Worm (Caenorhabditis elegans) whole organism, L1 larva: ENCODE data around the gene T09A5.15.

Source experiments
- fkh-10 ChIP-seq: sonication (generic microtip); optimal IDR thresholded peaks from 2 replicates; lab custom pipeline; 2017; ENCODE audit warnings: missing biosample characterization, missing genetic modification reagents, missing genetic modification characterization
- fkh-8 ChIP-seq: sonication (generic microtip); optimal IDR thresholded peaks from 2 replicates; lab custom pipeline; 2016; ENCODE audit warnings: mild to moderate bottlenecking, missing genetic modification characterization, missing compliant biosample characterization
- fos-1 ChIP-seq: fragments of 150-350 bp; optimal IDR thresholded peaks from 2 replicates; lab custom pipeline; 2014; ENCODE audit warnings: missing biosample characterization, missing genetic modification characterization
- lsy-2 ChIP-seq, 2 experiments: fragments of 150-350 bp; optimal IDR thresholded peaks; 2 replicates each; lab custom pipeline; 2014; ENCODE audit warnings: missing biosample characterization in 2 of 2, missing genetic modification characterization in 2 of 2
- pqm-1 ChIP-seq: sonication (generic microtip); optimal IDR thresholded peaks from 3 replicates; lab custom pipeline; 2017; ENCODE audit warnings: missing biosample characterization, missing genetic modification characterization
- snpc-4 ChIP-seq: fragments of 150-350 bp; optimal IDR thresholded peaks from 2 replicates; lab custom pipeline; 2014; ENCODE audit warnings: missing biosample characterization, missing genetic modification characterization
- sptf-1 ChIP-seq: fragments of 150-350 bp; optimal IDR thresholded peaks from 2 replicates; lab custom pipeline; 2014; ENCODE audit warnings: missing biosample characterization, missing genetic modification characterization
- tlp-1 ChIP-seq: fragments of 150-350 bp; optimal IDR thresholded peaks from 2 replicates; lab custom pipeline; 2014; ENCODE audit warnings: missing biosample characterization, missing genetic modification characterization
- zag-1 ChIP-seq: fragments of 150-350 bp; optimal IDR thresholded peaks from 2 replicates; lab custom pipeline; 2014; ENCODE audit warnings: missing biosample characterization, missing genetic modification characterization
- ztf-4 ChIP-seq: fragments of 150-350 bp; optimal IDR thresholded peaks from 2 replicates; lab custom pipeline; 2014; ENCODE audit warnings: missing biosample characterization, missing genetic modification characterization

DNA sequence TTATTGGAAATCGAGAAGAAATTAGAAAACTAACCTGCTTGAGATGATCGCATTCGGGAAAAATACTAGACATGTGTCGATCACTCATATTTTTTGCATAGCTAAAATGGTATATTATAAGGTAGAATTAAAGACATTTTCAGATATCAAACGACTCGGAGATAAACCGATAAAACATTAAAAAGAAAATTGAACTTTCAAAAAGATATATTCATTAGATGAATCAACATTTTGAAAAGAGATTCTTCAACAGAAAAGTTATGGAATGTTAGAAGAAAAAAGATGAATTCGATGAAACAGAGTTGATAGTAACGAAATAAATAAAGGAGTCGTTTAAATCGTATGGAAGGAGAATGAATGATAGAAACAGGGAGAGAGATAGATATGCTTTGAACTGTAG is 2.1 kb upstream of the T09A5.15 start, which contains the start of gene mdmh-35:
- no peak for TF ChIP-seq fos-1
- no peak for TF ChIP-seq fkh-8 (tag; lab: Kevin White, UChicago)
- TF ChIP-seq ztf-4 (tag; lab: Kevin White, UChicago) = no peak
- TF ChIP-seq snpc-4 (tag; lab: Kevin White, UChicago) = no peak
- TF ChIP-seq fkh-10 = no peak
- no peak for TF ChIP-seq sptf-1
- TF ChIP-seq tlp-1 (tag; lab: Kevin White, UChicago) = no peak
- no peak for TF ChIP-seq pqm-1
- TF ChIP-seq lsy-2 (tag; optimal IDR thresholded peaks at IDR 0.05; lab: Kevin White, UChicago) = no peak
- TF ChIP-seq zag-1 (tag; lab: Kevin White, UChicago) = no peak
